Fruit fly (Drosophila melanogaster) whole organism, embryonic: ENCODE data around the gene tral.

Experiments
- ATbp ChIP-seq: fragments of 200-800 bp; sonication (Bioruptor generic); optimal IDR thresholded peaks from 2 replicates; lab custom pipeline; 2017; ENCODE audit warnings: missing biosample characterization, mild to moderate bottlenecking, missing genetic modification characterization, missing genetic modification reagents
- CG10209 ChIP-seq: fragments of 200-800 bp; sonication (Bioruptor generic); optimal IDR thresholded peaks from 3 replicates; lab custom pipeline; 2017; ENCODE audit warnings: missing biosample characterization, mild to moderate bottlenecking, missing genetic modification characterization, missing genetic modification reagents
- CG10654 ChIP-seq: fragments of 200-800 bp; sonication (Bioruptor generic); optimal IDR thresholded peaks from 2 replicates; lab custom pipeline; 2016; ENCODE audit warnings: missing biosample characterization, missing genetic modification characterization
- CG11504 ChIP-seq: fragments of 200-800 bp; sonication (Bioruptor generic); optimal IDR thresholded peaks from 3 replicates; lab custom pipeline; 2019; ENCODE audit warnings: missing biosample characterization, mild to moderate bottlenecking, missing genetic modification characterization, moderate library complexity
- CG11695 ChIP-seq: fragments of 200-800 bp; sonication (Bioruptor generic); IDR thresholded peaks from 3 replicates; pipeline ENCODE4 v1.3.6; 2022; ENCODE audit warnings: missing biosample characterization, missing genetic modification characterization
- CG12391 ChIP-seq: fragments of 200-800 bp; sonication (Bioruptor generic); optimal IDR thresholded peaks from 3 replicates; lab custom pipeline; 2018; ENCODE audit warnings: missing biosample characterization, mild to moderate bottlenecking, missing genetic modification characterization, moderate library complexity
- CG13424 ChIP-seq: fragments of 200-800 bp; sonication (Bioruptor generic); optimal IDR thresholded peaks from 2 replicates; lab custom pipeline; 2019; ENCODE audit warnings: missing biosample characterization, mild to moderate bottlenecking, missing genetic modification characterization, moderate library complexity
- CG14667 ChIP-seq: fragments of 200-800 bp; sonication (Bioruptor generic); IDR thresholded peaks from 2 replicates; pipeline ENCODE4 v1.3.6; 2022; ENCODE audit warnings: missing biosample characterization, missing genetic modification characterization
- CG14710 ChIP-seq: fragments of 200-800 bp; sonication (Bioruptor generic); optimal IDR thresholded peaks from 3 replicates; lab custom pipeline; 2019; ENCODE audit warnings: missing biosample characterization, mild to moderate bottlenecking, missing genetic modification characterization, moderate library complexity
- CG15269 ChIP-seq: fragments of 200-800 bp; sonication (Bioruptor generic); optimal IDR thresholded peaks from 2 replicates; lab custom pipeline; 2018; ENCODE audit warnings: missing biosample characterization, mild to moderate bottlenecking, missing genetic modification characterization, moderate library complexity
- CG18476 ChIP-seq: fragments of 200-800 bp; sonication (Bioruptor generic); optimal IDR thresholded peaks from 2 replicates; lab custom pipeline; 2016; ENCODE audit warnings: missing biosample characterization, mild to moderate bottlenecking, missing genetic modification characterization
- CG30403 ChIP-seq: fragments of 200-800 bp; sonication (Bioruptor generic); optimal IDR thresholded peaks from 3 replicates; lab custom pipeline; 2016; ENCODE audit warnings: missing biosample characterization, missing genetic modification characterization
- CG30431 ChIP-seq: fragments of 200-800 bp; sonication (Bioruptor generic); optimal IDR thresholded peaks from 2 replicates; lab custom pipeline; 2017; ENCODE audit warnings: missing biosample characterization, missing genetic modification characterization
- CG31224 ChIP-seq: fragments of 200-800 bp; sonication (Bioruptor generic); IDR thresholded peaks from 2 replicates; pipeline ENCODE4 v1.3.6; 2022; ENCODE audit warnings: missing biosample characterization, missing genetic modification characterization
- CG3281 ChIP-seq: fragments of 200-800 bp; sonication (Bioruptor generic); optimal IDR thresholded peaks from 3 replicates; lab custom pipeline; 2017; ENCODE audit warnings: missing biosample characterization, mild to moderate bottlenecking, missing genetic modification characterization
- CG6813 ChIP-seq: fragments of 200-800 bp; sonication (Bioruptor generic); optimal IDR thresholded peaks from 2 replicates; lab custom pipeline; 2017; ENCODE audit warnings: missing biosample characterization, missing genetic modification characterization, mild to moderate bottlenecking, moderate library complexity, missing genetic modification reagents
- CG7556 ChIP-seq: fragments of 200-800 bp; sonication (Bioruptor generic); optimal IDR thresholded peaks from 2 replicates; lab custom pipeline; 2017; ENCODE audit warnings: missing biosample characterization, mild to moderate bottlenecking, missing genetic modification characterization
- CG9437 ChIP-seq: fragments of 200-800 bp; sonication (Bioruptor generic); optimal IDR thresholded peaks from 2 replicates; lab custom pipeline; 2018; ENCODE audit warnings: missing biosample characterization, mild to moderate bottlenecking, missing genetic modification characterization
- CG9727 ChIP-seq: fragments of 200-800 bp; sonication (Bioruptor generic); optimal IDR thresholded peaks from 3 replicates; lab custom pipeline; 2017; ENCODE audit warnings: missing biosample characterization, mild to moderate bottlenecking, missing genetic modification characterization
- Dad ChIP-seq: fragments of 200-800 bp; sonication (Bioruptor generic); optimal IDR thresholded peaks from 3 replicates; lab custom pipeline; 2016; ENCODE audit warnings: missing biosample characterization, missing genetic modification characterization
- Hr51 ChIP-seq, 2 experiments: fragments of 200-800 bp; sonication (Bioruptor generic); optimal IDR thresholded peaks; 2 replicates in 1 of 2; 3 replicates in 1 of 2; lab custom pipeline; 2016 to 2018; ENCODE audit warnings: missing biosample characterization in 2 of 2, missing genetic modification characterization in 2 of 2, mild to moderate bottlenecking in 1 of 2, moderate library complexity in 1 of 2
- Hsf ChIP-seq: fragments of 200-800 bp; sonication (Bioruptor generic); optimal IDR thresholded peaks from 3 replicates; lab custom pipeline; 2016; ENCODE audit warnings: missing biosample characterization, missing genetic modification characterization
- Med ChIP-seq: fragments of 200-800 bp; sonication (Bioruptor generic); peaks from one replicate; lab custom pipeline; 2016; ENCODE audit warnings: missing biosample characterization, missing genetic modification characterization, mild to moderate bottlenecking, inconsistent platforms, moderate library complexity
- Meics ChIP-seq: fragments of 200-800 bp; sonication (Bioruptor generic); optimal IDR thresholded peaks from 2 replicates; lab custom pipeline; 2017; ENCODE audit warnings: missing biosample characterization, mild to moderate bottlenecking, missing genetic modification characterization
- Mrtf ChIP-seq: fragments of 200-800 bp; sonication (Bioruptor generic); IDR thresholded peaks from 3 replicates; pipeline ENCODE4 v1.3.6; 2022; ENCODE audit warnings: missing biosample characterization, missing genetic modification characterization
- Nf-YA ChIP-seq: fragments of 200-800 bp; sonication (Bioruptor generic); IDR thresholded peaks from 2 replicates; pipeline ENCODE4 v1.3.6; 2022; ENCODE audit warnings: missing biosample characterization, missing genetic modification characterization
- NfI ChIP-seq: fragments of 200-800 bp; sonication (Bioruptor generic); optimal IDR thresholded peaks from 3 replicates; lab custom pipeline; 2018; ENCODE audit warnings: missing biosample characterization, mild to moderate bottlenecking, missing genetic modification characterization, moderate library complexity
- Sox100B ChIP-seq: fragments of 200-800 bp; sonication (Bioruptor generic); optimal IDR thresholded peaks from 3 replicates; lab custom pipeline; 2018; ENCODE audit warnings: missing biosample characterization, mild to moderate bottlenecking, missing genetic modification characterization
- ab ChIP-seq: fragments of 200-800 bp; sonication (Bioruptor generic); optimal IDR thresholded peaks from 2 replicates; lab custom pipeline; 2016; ENCODE audit warnings: missing biosample characterization, missing genetic modification characterization
- caup ChIP-seq: fragments of 200-800 bp; sonication (Bioruptor generic); optimal IDR thresholded peaks from 3 replicates; lab custom pipeline; 2017; ENCODE audit warnings: missing biosample characterization, mild to moderate bottlenecking, missing genetic modification characterization, moderate library complexity; ENCODE audit not compliant: severe bottlenecking
- cwo ChIP-seq: fragments of 200-800 bp; sonication (Bioruptor generic); optimal IDR thresholded peaks from 3 replicates; lab custom pipeline; 2017; ENCODE audit warnings: missing biosample characterization, missing genetic modification characterization, mild to moderate bottlenecking, moderate library complexity, missing genetic modification reagents
- dmrt99B ChIP-seq: fragments of 200-800 bp; sonication (Bioruptor generic); optimal IDR thresholded peaks from 2 replicates; lab custom pipeline; 2018; ENCODE audit warnings: missing biosample characterization, mild to moderate bottlenecking, missing genetic modification characterization, moderate library complexity
- dysf ChIP-seq: fragments of 200-800 bp; sonication (Bioruptor generic); IDR thresholded peaks from 3 replicates; pipeline ENCODE4 v1.3.6; 2022; ENCODE audit warnings: missing biosample characterization, missing genetic modification characterization
- fd3F ChIP-seq: fragments of 200-800 bp; sonication (Bioruptor generic); optimal IDR thresholded peaks from 2 replicates; lab custom pipeline; 2018; ENCODE audit warnings: missing biosample characterization, mild to moderate bottlenecking, missing genetic modification characterization, moderate library complexity
- hb ChIP-seq: fragments of 200-800 bp; sonication (Bioruptor generic); IDR thresholded peaks from 3 replicates; pipeline ENCODE4 v1.3.6; 2022; ENCODE audit warnings: missing biosample characterization, missing genetic modification characterization; ENCODE audit not compliant: partially characterized antibody
- lola ChIP-seq, 3 experiments: fragments of >200 bp in 2 of 3; fragments of 200-800 bp in 1 of 3; sonication (Bioruptor generic) in 1 of 3; optimal IDR thresholded peaks; 2 replicates each; lab custom pipeline; 2017 to 2019; ENCODE audit warnings: missing biosample characterization in 3 of 3, missing genetic modification characterization in 3 of 3, mild to moderate bottlenecking in 1 of 3, moderate library complexity in 1 of 3
- nau ChIP-seq: fragments of 200-800 bp; sonication (Bioruptor generic); optimal IDR thresholded peaks from 3 replicates; lab custom pipeline; 2017; ENCODE audit warnings: missing biosample characterization, mild to moderate bottlenecking, missing genetic modification characterization, missing genetic modification reagents
- onecut ChIP-seq: fragments of 200-800 bp; sonication (Bioruptor generic); IDR thresholded peaks from 2 replicates; pipeline ENCODE4 v1.3.6; 2022; ENCODE audit warnings: missing biosample characterization, missing genetic modification characterization
- org-1 ChIP-seq: fragments of 200-800 bp; sonication (Bioruptor generic); optimal IDR thresholded peaks from 2 replicates; lab custom pipeline; 2017; ENCODE audit warnings: missing biosample characterization, missing genetic modification characterization
- pfk ChIP-seq: fragments of 200-800 bp; sonication (Bioruptor generic); optimal IDR thresholded peaks from 2 replicates; lab custom pipeline; 2018; ENCODE audit warnings: missing biosample characterization, mild to moderate bottlenecking, missing genetic modification characterization, moderate library complexity
- row ChIP-seq: fragments of 200-800 bp; sonication (Bioruptor generic); IDR thresholded peaks from 3 replicates; pipeline ENCODE4 v1.3.6; 2022; ENCODE audit warnings: missing biosample characterization, missing genetic modification characterization
- slbo ChIP-seq: fragments of 200-800 bp; sonication (Bioruptor generic); IDR thresholded peaks from 2 replicates; pipeline ENCODE4 v1.3.6; 2022; ENCODE audit warnings: missing biosample characterization, missing genetic modification characterization
- slp2 ChIP-seq: fragments of 200-800 bp; sonication (Bioruptor generic); optimal IDR thresholded peaks from 2 replicates; lab custom pipeline; 2016; ENCODE audit warnings: missing biosample characterization, missing genetic modification characterization
- tio ChIP-seq: fragments of 200-800 bp; sonication (Bioruptor generic); optimal IDR thresholded peaks from 2 replicates; lab custom pipeline; 2017; ENCODE audit warnings: missing biosample characterization, missing genetic modification characterization, inconsistent platforms
- ttk ChIP-seq: fragments of 200-800 bp; sonication (Bioruptor generic); IDR thresholded peaks from 2 replicates; pipeline ENCODE4 v2.1.2; 2022; ENCODE audit warnings: missing biosample characterization, missing genetic modification characterization
- vnd ChIP-seq: fragments of 200-800 bp; sonication (Bioruptor generic); IDR thresholded peaks from 3 replicates; pipeline ENCODE4 v1.3.6; 2022; ENCODE audit warnings: missing biosample characterization, missing genetic modification characterization; ENCODE audit not compliant: partially characterized antibody
- zen ChIP-seq: fragments of 200-800 bp; sonication (Bioruptor generic); optimal IDR thresholded peaks from 3 replicates; lab custom pipeline; 2018; ENCODE audit warnings: missing biosample characterization, mild to moderate bottlenecking, missing genetic modification characterization, moderate library complexity
- zen2 ChIP-seq: fragments of 200-800 bp; sonication (Bioruptor generic); IDR thresholded peaks from 3 replicates; pipeline ENCODE4 v1.3.6; 2022; ENCODE audit warnings: missing biosample characterization, missing genetic modification characterization; ENCODE audit not compliant: partially characterized antibody

The tral gene

DNA sequence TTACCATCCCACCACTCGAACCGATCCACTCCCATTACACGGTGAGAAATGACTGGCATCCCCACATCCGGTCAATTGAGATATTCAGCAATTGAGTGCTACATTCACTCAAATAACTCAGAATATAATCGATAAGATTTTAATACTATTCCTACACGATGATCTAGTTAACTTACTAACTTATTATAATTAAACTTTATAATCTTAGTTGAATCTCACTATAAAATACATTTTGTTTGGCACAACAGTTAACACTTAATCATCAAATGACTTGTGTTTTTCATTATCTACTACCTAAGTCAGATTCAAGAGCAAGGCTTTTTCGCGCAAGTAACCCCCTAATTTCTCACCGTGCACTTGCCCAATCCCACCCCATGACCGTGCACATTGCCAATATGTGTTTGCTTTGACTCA lies 19.5 kb upstream of the tral start (continued):
- TF ChIP-seq Meics (GFP tag; lab: Kevin White, UChicago) (peak; percentile 53), CG18476 (GFP tag; lab: Kevin White, UChicago) (peak; percentile 20), CG14710 (tag; lab: Kevin White, UChicago) (peak; percentile 24), ttk (no peak), CG31224 (GFP tag; lab: Robert Waterston, UW) (no peak), hb (no peak), Hsf (GFP tag; lab: Kevin White, UChicago) (peak; percentile 33), slp2 (GFP tag; lab: Kevin White, UChicago) (peak; percentile 1), Mrtf (0 out of 3 replicates have a peak, but pooled peaks have one; percentile 29), Hr51 (GFP tag; optimal IDR thresholded peaks at IDR 0.05; lab: Kevin White, UChicago) (peak in 1 of 2 experiments; percentile 58), CG6813 (GFP tag; lab: Kevin White, UChicago) (peak; percentile 30), dmrt99B (peak; percentile 55), org-1 (peak; percentile 36), ATbp (peak; percentile 24), CG12391 (tag; lab: Kevin White, UChicago) (peak; percentile 57), NfI (GFP tag; lab: Kevin White, UChicago) (peak; percentile 31), caup (GFP tag; lab: Kevin White, UChicago) (peak; percentile 11), zen (tag; lab: Kevin White, UChicago) (no peak), pfk (GFP tag; lab: Kevin White, UChicago) (no peak), CG30431 (GFP tag; lab: Kevin White, UChicago) (peak; percentile 25), Sox100B (GFP tag; lab: Kevin White, UChicago) (peak; percentile 51), CG9727 (GFP tag; lab: Kevin White, UChicago) (peak; percentile 47), CG15269 (tag; lab: Kevin White, UChicago) (peak; percentile 49), CG30403 (GFP tag; lab: Kevin White, UChicago) (peak; percentile 63), onecut (GFP tag; lab: Robert Waterston, UW) (peak; percentile 39), CG10209 (GFP tag; lab: Kevin White, UChicago) (peak; percentile 35), CG14667 (0 out of 2 replicates have a peak, but pooled peaks have one; percentile 31), ab (GFP tag; lab: Kevin White, UChicago) (no peak), vnd (GFP tag; lab: Robert Waterston, UW) (no peak), fd3F (no peak), CG3281 (GFP tag; lab: Kevin White, UChicago) (peak; percentile 47), nau (GFP tag; lab: Kevin White, UChicago) (peak; percentile 31), row (GFP tag; lab: Robert Waterston, UW) (peak; percentile 42; the same call in 2 of the 3 replicates), lola (GFP tag; optimal IDR thresholded peaks at IDR 0.05; lab: Kevin White, UChicago) (peak in 1 of 3 experiments; percentile 42), dysf (GFP tag; lab: Robert Waterston, UW) (peak; percentile 49; the same call in 1 of the 3 replicates), CG11504 (tag; lab: Kevin White, UChicago) (peak; percentile 68), CG11695 (GFP tag; lab: Robert Waterston, UW) (0 out of 3 replicates have a peak, but pooled peaks have one; percentile 27), tio (GFP tag; lab: Kevin White, UChicago) (peak; percentile 26), zen2 (no peak), CG7556 (GFP tag; lab: Kevin White, UChicago) (peak; percentile 56), Nf-YA (GFP tag; lab: Robert Waterston, UW) (no peak), CG13424 (peak; percentile 62), Med (GFP tag; lab: Kevin White, UChicago) (peak; percentile 56), CG9437 (peak; percentile 39), slbo (GFP tag; lab: Robert Waterston, UW) (0 out of 2 replicates have a peak, but pooled peaks have one; percentile 19), Dad (GFP tag; lab: Kevin White, UChicago) (no peak), CG10654 (GFP tag; lab: Kevin White, UChicago) (peak; percentile 35), cwo (GFP tag; lab: Kevin White, UChicago) (peak; percentile 12)
